Worm (Caenorhabditis elegans): ENCODE data around the gene dao-6.

dao-6 gene

ce11 chrIII:9745333-9745897 is 9.4 kb upstream of the dao-6 start:
- no peak for TF ChIP-seq tra-4 (tag; optimal IDR thresholded peaks at IDR 0.05)
- TF ChIP-seq scrt-1 (GFP tag; IDR thresholded peaks at IDR 0.05) = no peak
- TF ChIP-seq aly-1 (tag; optimal IDR thresholded peaks at IDR 0.05) = no peak
- TF ChIP-seq sea-1 (GFP tag; conservative IDR thresholded peaks at IDR 0.05) = no peak
- TF ChIP-seq flt-1 (GFP tag; IDR thresholded peaks at IDR 0.05) = no peak
- no peak for TF ChIP-seq pes-1 (GFP tag; IDR thresholded peaks at IDR 0.05)
- no peak for TF ChIP-seq hmbx-1 (tag; optimal IDR thresholded peaks at IDR 0.05)

DNA sequence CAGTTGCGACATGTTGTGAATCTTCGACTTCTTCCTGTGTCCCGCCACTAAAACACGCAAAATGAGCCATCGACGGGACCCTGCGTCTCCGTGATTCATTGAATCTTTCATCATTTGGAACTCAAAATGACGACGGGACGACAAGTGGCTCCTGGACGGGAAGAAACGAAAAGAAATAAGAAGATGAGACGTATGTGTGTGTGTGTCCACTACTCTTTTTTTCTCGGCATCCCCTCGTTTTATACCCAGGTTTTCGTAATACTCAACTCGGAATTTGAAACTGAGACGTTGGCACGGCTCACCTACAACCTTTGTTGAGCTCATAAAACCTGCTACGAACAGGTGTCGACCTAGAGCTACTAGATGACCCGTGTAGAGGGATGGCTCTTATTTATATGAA is 8.5 kb upstream of the dao-6 start:
- TF ChIP-seq sea-1 (GFP tag; conservative IDR thresholded peaks at IDR 0.05) (no peak), F13C5.2 (tag; optimal IDR thresholded peaks at IDR 0.05) (no peak), hnd-1 (tag; optimal IDR thresholded peaks at IDR 0.05) (no peak), pes-1 (GFP tag; IDR thresholded peaks at IDR 0.05) (no peak), hmg-4 (GFP tag; optimal IDR thresholded peaks at IDR 0.05) (no peak), tra-4 (tag; optimal IDR thresholded peaks at IDR 0.05) (no peak), ceh-13 (GFP tag; optimal IDR thresholded peaks at IDR 0.05) (no peak), flt-1 (GFP tag; IDR thresholded peaks at IDR 0.05) (no peak), hmbx-1 (tag; optimal IDR thresholded peaks at IDR 0.05) (no peak), tbx-11 (GFP tag; IDR thresholded peaks at IDR 0.05) (no peak), ets-7 (tag; optimal IDR thresholded peaks at IDR 0.05) (no peak), aly-1 (tag; optimal IDR thresholded peaks at IDR 0.05) (no peak), tbx-37 (GFP tag; conservative IDR thresholded peaks at IDR 0.05) (no peak), ama-1 (optimal IDR thresholded peaks at IDR 0.05) (no peak), B0310.2 (tag; optimal IDR thresholded peaks at IDR 0.05) (no peak), ceh-36 (tag; optimal IDR thresholded peaks at IDR 0.05) (no peak), scrt-1 (GFP tag; IDR thresholded peaks at IDR 0.05) (no peak)

- TF ChIP-seq scrt-1 (GFP tag; IDR thresholded peaks at IDR 0.05) = no peak
- no peak for TF ChIP-seq pes-1 (GFP tag; IDR thresholded peaks at IDR 0.05)
- no peak for TF ChIP-seq ama-1 (optimal IDR thresholded peaks at IDR 0.05)
- TF ChIP-seq tbx-11 (GFP tag; IDR thresholded peaks at IDR 0.05) = no peak
- TF ChIP-seq hmbx-1 (tag; optimal IDR thresholded peaks at IDR 0.05) = no peak
- no peak for TF ChIP-seq ceh-36 (tag; optimal IDR thresholded peaks at IDR 0.05)
- no peak for TF ChIP-seq F13C5.2 (tag; optimal IDR thresholded peaks at IDR 0.05)
- TF ChIP-seq flt-1 (GFP tag; IDR thresholded peaks at IDR 0.05) = no peak
- no peak for TF ChIP-seq hnd-1 (tag; optimal IDR thresholded peaks at IDR 0.05)
- no peak for TF ChIP-seq hmg-4 (GFP tag; optimal IDR thresholded peaks at IDR 0.05)
- TF ChIP-seq B0310.2 (tag; optimal IDR thresholded peaks at IDR 0.05) = no peak
- no peak for TF ChIP-seq tra-4 (tag; optimal IDR thresholded peaks at IDR 0.05)
- no peak for TF ChIP-seq sea-1 (GFP tag; conservative IDR thresholded peaks at IDR 0.05)
- no peak for TF ChIP-seq ets-7 (tag; optimal IDR thresholded peaks at IDR 0.05)
- TF ChIP-seq aly-1 (tag; optimal IDR thresholded peaks at IDR 0.05) = no peak
- TF ChIP-seq ceh-13 (GFP tag; optimal IDR thresholded peaks at IDR 0.05) = no peak
- TF ChIP-seq tbx-37 (GFP tag; conservative IDR thresholded peaks at IDR 0.05) = no peak
Measured at ce11 chrIII:9743239-9743638, 7.2 kb upstream of the dao-6 start, which contains the start of gene T05G5.1. Gene T05G5.1, minus strand, starts transcription at chrIII:9743339.

DNA sequence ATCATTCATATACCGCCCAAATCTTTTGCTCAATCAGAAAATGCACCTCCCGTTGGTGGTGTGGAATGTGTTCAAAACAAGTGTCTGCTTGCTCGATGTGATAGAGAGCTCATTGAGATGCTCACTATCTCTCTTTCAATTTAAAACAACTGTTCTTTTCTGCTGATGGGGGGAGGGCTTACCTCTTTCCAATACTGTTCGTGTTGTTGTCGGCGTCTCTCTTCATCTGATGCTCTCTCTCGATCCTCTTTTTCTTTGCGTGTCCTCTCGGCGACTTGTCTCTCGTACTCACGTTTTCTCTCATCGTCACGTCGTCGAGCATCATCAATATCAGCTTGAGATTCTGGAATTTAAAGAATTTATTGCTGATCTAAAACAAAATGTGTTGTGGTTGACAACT is 6.0 kb upstream of the dao-6 start:
- no peak for TF ChIP-seq tbx-37 (GFP tag; conservative IDR thresholded peaks at IDR 0.05)
- no peak for TF ChIP-seq F13C5.2 (tag; optimal IDR thresholded peaks at IDR 0.05)
- TF ChIP-seq flt-1 (GFP tag; IDR thresholded peaks at IDR 0.05) = no peak
- no peak for TF ChIP-seq ama-1 (optimal IDR thresholded peaks at IDR 0.05)
- no peak for TF ChIP-seq pes-1 (GFP tag; IDR thresholded peaks at IDR 0.05)
- TF ChIP-seq hmbx-1 (tag; optimal IDR thresholded peaks at IDR 0.05) = no peak
- TF ChIP-seq ceh-36 (tag; optimal IDR thresholded peaks at IDR 0.05) = no peak
- no peak for TF ChIP-seq scrt-1 (GFP tag; IDR thresholded peaks at IDR 0.05)
- TF ChIP-seq sea-1 (GFP tag; conservative IDR thresholded peaks at IDR 0.05) = no peak
- TF ChIP-seq B0310.2 (tag; optimal IDR thresholded peaks at IDR 0.05) = no peak
- TF ChIP-seq ets-7 (tag; optimal IDR thresholded peaks at IDR 0.05) = no peak

ce11 chrIII:9740663-9741062 is 4.7 kb upstream of the dao-6 start:
- TF ChIP-seq tra-4 (tag; optimal IDR thresholded peaks at IDR 0.05) (no peak), aly-1 (tag; optimal IDR thresholded peaks at IDR 0.05) (no peak), ceh-13 (GFP tag; optimal IDR thresholded peaks at IDR 0.05) (no peak), tbx-37 (GFP tag; conservative IDR thresholded peaks at IDR 0.05) (no peak), hmg-4 (GFP tag; optimal IDR thresholded peaks at IDR 0.05) (no peak), scrt-1 (GFP tag; IDR thresholded peaks at IDR 0.05) (no peak), ceh-36 (tag; optimal IDR thresholded peaks at IDR 0.05) (no peak), F13C5.2 (tag; optimal IDR thresholded peaks at IDR 0.05) (no peak), flt-1 (GFP tag; IDR thresholded peaks at IDR 0.05) (no peak), pes-1 (GFP tag; IDR thresholded peaks at IDR 0.05) (no peak), hnd-1 (tag; optimal IDR thresholded peaks at IDR 0.05) (no peak), ama-1 (optimal IDR thresholded peaks at IDR 0.05) (no peak), hmbx-1 (tag; optimal IDR thresholded peaks at IDR 0.05) (no peak), B0310.2 (tag; optimal IDR thresholded peaks at IDR 0.05) (no peak), ets-7 (tag; optimal IDR thresholded peaks at IDR 0.05) (no peak), sea-1 (GFP tag; conservative IDR thresholded peaks at IDR 0.05) (no peak), tbx-11 (GFP tag; IDR thresholded peaks at IDR 0.05) (no peak)

DNA sequence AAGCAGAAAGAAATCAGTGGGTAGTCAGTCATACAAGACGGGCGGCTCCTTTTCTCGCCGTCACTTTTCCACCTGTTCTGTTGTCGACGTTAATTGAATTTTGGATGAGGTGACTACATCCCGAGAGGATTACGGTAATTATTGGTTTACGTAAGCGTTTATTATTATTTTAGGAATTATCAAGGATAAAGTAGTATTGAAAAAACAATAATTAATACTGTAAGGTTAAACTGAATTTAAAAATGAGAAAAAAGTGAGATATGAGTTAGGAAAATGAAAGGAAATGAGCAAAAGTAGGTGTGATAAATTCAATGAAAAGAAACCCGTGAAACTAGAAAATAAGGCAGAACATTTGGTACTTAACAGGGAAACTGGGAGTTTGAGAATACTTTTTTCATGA is 3.0 kb upstream of the dao-6 start, which contains the start of gene hlh-4:
Gene hlh-4, minus strand, starts transcription at position 101 of the 400 bp plus-strand sequence.
- TF ChIP-seq aly-1 (tag; optimal IDR thresholded peaks at IDR 0.05) (no peak), sea-1 (GFP tag; conservative IDR thresholded peaks at IDR 0.05) (no peak), hmg-4 (GFP tag; optimal IDR thresholded peaks at IDR 0.05) (no peak), ceh-13 (GFP tag; optimal IDR thresholded peaks at IDR 0.05) (no peak), hmbx-1 (tag; optimal IDR thresholded peaks at IDR 0.05) (no peak), flt-1 (GFP tag; IDR thresholded peaks at IDR 0.05) (no peak), hnd-1 (tag; optimal IDR thresholded peaks at IDR 0.05) (no peak), B0310.2 (tag; optimal IDR thresholded peaks at IDR 0.05) (no peak), pes-1 (GFP tag; IDR thresholded peaks at IDR 0.05) (no peak), ets-7 (tag; optimal IDR thresholded peaks at IDR 0.05) (no peak), F13C5.2 (tag; optimal IDR thresholded peaks at IDR 0.05) (no peak), ceh-36 (tag; optimal IDR thresholded peaks at IDR 0.05) (no peak), ama-1 (optimal IDR thresholded peaks at IDR 0.05) (no peak), tbx-11 (GFP tag; IDR thresholded peaks at IDR 0.05) (no peak), scrt-1 (GFP tag; IDR thresholded peaks at IDR 0.05) (no peak), tbx-37 (GFP tag; conservative IDR thresholded peaks at IDR 0.05) (no peak), tra-4 (tag; optimal IDR thresholded peaks at IDR 0.05) (no peak)

- TF ChIP-seq tbx-11 (GFP tag; IDR thresholded peaks at IDR 0.05) (no peak), aly-1 (tag; optimal IDR thresholded peaks at IDR 0.05) (no peak), F13C5.2 (tag; optimal IDR thresholded peaks at IDR 0.05) (no peak), ama-1 (optimal IDR thresholded peaks at IDR 0.05) (no peak), hnd-1 (tag; optimal IDR thresholded peaks at IDR 0.05) (no peak), ceh-36 (tag; optimal IDR thresholded peaks at IDR 0.05) (no peak), sea-1 (GFP tag; conservative IDR thresholded peaks at IDR 0.05) (no peak), scrt-1 (GFP tag; IDR thresholded peaks at IDR 0.05) (no peak), hmbx-1 (tag; optimal IDR thresholded peaks at IDR 0.05) (no peak), ets-7 (tag; optimal IDR thresholded peaks at IDR 0.05) (no peak), tbx-37 (GFP tag; conservative IDR thresholded peaks at IDR 0.05) (no peak), B0310.2 (tag; optimal IDR thresholded peaks at IDR 0.05) (no peak), hmg-4 (GFP tag; optimal IDR thresholded peaks at IDR 0.05) (no peak)
Measured at ce11 chrIII:9734030-9734429, 2.0 kb downstream of the dao-6 start.

All from whole organism, early embryonic.